Fruit fly (Drosophila melanogaster) whole organism, embryonic: Measurements from ENCODE around the gene Cyp310a1.

Experiments
- Ada2b ChIP-seq: fragments of 200-800 bp; sonication (Bioruptor generic); IDR thresholded peaks from 2 replicates; pipeline ENCODE4 v1.3.6; 2022; ENCODE audit warnings: missing biosample characterization, missing genetic modification characterization
- CG1024 ChIP-seq: fragments of 200-800 bp; sonication (Bioruptor generic); IDR thresholded peaks from 2 replicates; pipeline ENCODE4 v1.3.6; 2022; ENCODE audit warnings: missing biosample characterization, missing genetic modification characterization
- CG10543 ChIP-seq: fragments of 200-800 bp; sonication (Bioruptor generic); optimal IDR thresholded peaks from 3 replicates; lab custom pipeline; 2017; ENCODE audit warnings: missing biosample characterization, mild to moderate bottlenecking, missing genetic modification characterization, moderate library complexity
- CG12219 ChIP-seq: fragments of 200-800 bp; sonication (Bioruptor generic); optimal IDR thresholded peaks from 3 replicates; lab custom pipeline; 2018; ENCODE audit warnings: missing biosample characterization, mild to moderate bottlenecking, missing genetic modification characterization
- CG12299 ChIP-seq: fragments of 200-800 bp; sonication (Bioruptor generic); optimal IDR thresholded peaks from 2 replicates; lab custom pipeline; 2018; ENCODE audit warnings: missing biosample characterization, mild to moderate bottlenecking, missing genetic modification characterization
- CG1233 ChIP-seq: fragments of 200-800 bp; sonication (Bioruptor generic); optimal IDR thresholded peaks from 4 replicates; lab custom pipeline; 2018; ENCODE audit warnings: missing biosample characterization, mild to moderate bottlenecking, missing genetic modification characterization
- CG12769 ChIP-seq: fragments of 200-800 bp; sonication (Bioruptor generic); optimal IDR thresholded peaks from 2 replicates; lab custom pipeline; 2019; ENCODE audit warnings: missing biosample characterization, mild to moderate bottlenecking, missing genetic modification characterization, moderate library complexity
- CG12942 ChIP-seq: fragments of 200-800 bp; sonication (Bioruptor generic); optimal IDR thresholded peaks from 3 replicates; lab custom pipeline; 2016; ENCODE audit warnings: missing biosample characterization, missing genetic modification characterization
- CG13296 ChIP-seq: fragments of 200-800 bp; sonication (Bioruptor generic); optimal IDR thresholded peaks from 3 replicates; lab custom pipeline; 2018; ENCODE audit warnings: missing biosample characterization, mild to moderate bottlenecking, missing genetic modification characterization
- CG13624 ChIP-seq: fragments of 200-800 bp; sonication (Bioruptor generic); optimal IDR thresholded peaks from 2 replicates; lab custom pipeline; 2016; ENCODE audit warnings: missing biosample characterization, missing genetic modification characterization
- CG1529 ChIP-seq: fragments of 200-800 bp; sonication (Bioruptor generic); optimal IDR thresholded peaks from 3 replicates; lab custom pipeline; 2018; ENCODE audit warnings: missing biosample characterization, missing genetic modification characterization
- CG17328 ChIP-seq: fragments of 200-800 bp; sonication (Bioruptor generic); IDR thresholded peaks from 2 replicates; pipeline ENCODE4 v1.3.6; 2022; ENCODE audit warnings: missing biosample characterization, missing genetic modification characterization
- CG18619 ChIP-seq: fragments of 200-800 bp; sonication (Bioruptor generic); optimal IDR thresholded peaks from 3 replicates; lab custom pipeline; 2017; ENCODE audit warnings: missing biosample characterization, mild to moderate bottlenecking, missing genetic modification characterization
- CG2199 ChIP-seq: fragments of 200-800 bp; sonication (Bioruptor generic); IDR thresholded peaks from 3 replicates; pipeline ENCODE4 v1.3.6; 2022; ENCODE audit warnings: missing biosample characterization, missing genetic modification characterization
- CG30431 ChIP-seq: fragments of 200-800 bp; sonication (Bioruptor generic); optimal IDR thresholded peaks from 2 replicates; lab custom pipeline; 2017; ENCODE audit warnings: missing biosample characterization, missing genetic modification characterization
- CG32532 ChIP-seq: fragments of 200-800 bp; sonication (Bioruptor generic); IDR thresholded peaks from 2 replicates; pipeline ENCODE4 v1.3.6; 2022; ENCODE audit warnings: missing biosample characterization, missing genetic modification characterization
- CG34376 ChIP-seq: fragments of 200-800 bp; sonication (Bioruptor generic); optimal IDR thresholded peaks from 2 replicates; lab custom pipeline; 2018; ENCODE audit warnings: missing biosample characterization, mild to moderate bottlenecking, missing genetic modification characterization
- CG4424 ChIP-seq: fragments of 200-800 bp; sonication (Bioruptor generic); optimal IDR thresholded peaks from 3 replicates; lab custom pipeline; 2016; ENCODE audit warnings: missing biosample characterization, missing genetic modification characterization
- CG8478 ChIP-seq: fragments of >200 bp; optimal IDR thresholded peaks from 2 replicates; lab custom pipeline; 2018
- CG9932 ChIP-seq: fragments of 200-800 bp; sonication (Bioruptor generic); IDR thresholded peaks from 2 replicates; pipeline ENCODE4 v1.3.6; 2022; ENCODE audit warnings: missing biosample characterization, missing genetic modification characterization
- Camta ChIP-seq: fragments of 200-800 bp; sonication (Bioruptor generic); optimal IDR thresholded peaks from 2 replicates; lab custom pipeline; 2016; ENCODE audit warnings: missing biosample characterization, missing genetic modification characterization
- Dbx ChIP-seq: fragments of 200-800 bp; sonication (Bioruptor generic); IDR thresholded peaks from 3 replicates; pipeline ENCODE4 v1.3.6; 2022; ENCODE audit warnings: missing biosample characterization, missing genetic modification characterization
- Dref ChIP-seq: fragments of 200-800 bp; sonication (Bioruptor generic); IDR thresholded peaks from 2 replicates; pipeline ENCODE4 v1.3.6; 2022; ENCODE audit warnings: missing biosample characterization, missing genetic modification characterization
- H2.0 ChIP-seq: fragments of 200-800 bp; sonication (Bioruptor generic); IDR thresholded peaks from 2 replicates; pipeline ENCODE4 v1.3.6; 2022; ENCODE audit warnings: missing biosample characterization, missing genetic modification characterization
- Lim3 ChIP-seq: fragments of 200-800 bp; sonication (Bioruptor generic); IDR thresholded peaks from 2 replicates; pipeline ENCODE4 v1.3.6; 2022; ENCODE audit warnings: missing biosample characterization, missing genetic modification characterization
- MBD-R2 ChIP-seq: fragments of 200-800 bp; sonication (Bioruptor generic); IDR thresholded peaks from 2 replicates; pipeline ENCODE4 v1.3.6; 2022; ENCODE audit warnings: missing biosample characterization, missing genetic modification characterization
- MESR4 ChIP-seq: fragments of 200-800 bp; sonication (Bioruptor generic); optimal IDR thresholded peaks from 2 replicates; lab custom pipeline; 2018; ENCODE audit warnings: missing biosample characterization, mild to moderate bottlenecking, missing genetic modification characterization, moderate library complexity
- Poxn ChIP-seq: fragments of 200-800 bp; sonication (Bioruptor generic); IDR thresholded peaks from 2 replicates; pipeline ENCODE4 v1.3.6; 2022; ENCODE audit warnings: missing biosample characterization, missing genetic modification characterization
- Ravus ChIP-seq: fragments of 200-800 bp; sonication (Bioruptor generic); IDR thresholded peaks from 2 replicates; pipeline ENCODE4 v1.3.6; 2022; ENCODE audit warnings: missing biosample characterization, missing genetic modification characterization
- Six4 ChIP-seq: fragments of 200-800 bp; sonication (Bioruptor generic); optimal IDR thresholded peaks from 2 replicates; lab custom pipeline; 2016; ENCODE audit warnings: missing biosample characterization, missing genetic modification characterization
- Xbp1 ChIP-seq: fragments of 200-800 bp; sonication (Bioruptor generic); optimal IDR thresholded peaks from 3 replicates; lab custom pipeline; 2016; ENCODE audit warnings: missing biosample characterization, mild to moderate bottlenecking, missing genetic modification characterization
- YL-1 ChIP-seq: fragments of 200-800 bp; sonication (Bioruptor generic); optimal IDR thresholded peaks from 3 replicates; lab custom pipeline; 2017; ENCODE audit warnings: missing biosample characterization, mild to moderate bottlenecking, missing genetic modification characterization
- amos ChIP-seq: fragments of 200-800 bp; sonication (Bioruptor generic); IDR thresholded peaks from 2 replicates; pipeline ENCODE4 v1.3.6; 2022; ENCODE audit warnings: missing biosample characterization, missing genetic modification characterization; ENCODE audit not compliant: partially characterized antibody
- chn ChIP-seq: fragments of 200-800 bp; sonication (Bioruptor generic); optimal IDR thresholded peaks from 2 replicates; lab custom pipeline; 2016; ENCODE audit warnings: missing biosample characterization, missing genetic modification characterization
- da ChIP-seq: fragments of 200-800 bp; sonication (Bioruptor generic); optimal IDR thresholded peaks from 2 replicates; lab custom pipeline; 2016; ENCODE audit warnings: missing biosample characterization, missing genetic modification characterization
- emc ChIP-seq: fragments of 200-800 bp; sonication (Bioruptor generic); optimal IDR thresholded peaks from 2 replicates; lab custom pipeline; 2016; ENCODE audit warnings: missing biosample characterization, missing genetic modification characterization
- en ChIP-seq: fragments of 200-800 bp; sonication (Bioruptor generic); optimal IDR thresholded peaks from 2 replicates; lab custom pipeline; 2016; ENCODE audit warnings: missing biosample characterization, missing genetic modification characterization
- fd3F ChIP-seq: fragments of 200-800 bp; sonication (Bioruptor generic); optimal IDR thresholded peaks from 2 replicates; lab custom pipeline; 2018; ENCODE audit warnings: missing biosample characterization, mild to moderate bottlenecking, missing genetic modification characterization, moderate library complexity
- gsb-n ChIP-seq: fragments of 200-800 bp; sonication (Bioruptor generic); optimal IDR thresholded peaks from 3 replicates; lab custom pipeline; 2018; ENCODE audit warnings: missing biosample characterization, mild to moderate bottlenecking, missing genetic modification characterization
- mld ChIP-seq: fragments of 200-800 bp; sonication (Bioruptor generic); IDR thresholded peaks from 3 replicates; pipeline ENCODE4 v1.3.6; 2022; ENCODE audit warnings: missing biosample characterization, missing genetic modification characterization; ENCODE audit not compliant: partially characterized antibody
- nerfin-2 ChIP-seq: fragments of 200-800 bp; sonication (Bioruptor generic); IDR thresholded peaks from 2 replicates; pipeline ENCODE4 v1.3.6; 2022; ENCODE audit warnings: missing biosample characterization, missing genetic modification characterization; ENCODE audit not compliant: partially characterized antibody
- odd ChIP-seq: fragments of 200-800 bp; sonication (Bioruptor generic); optimal IDR thresholded peaks from 2 replicates; lab custom pipeline; 2017; ENCODE audit warnings: missing biosample characterization, mild to moderate bottlenecking, missing genetic modification characterization
- org-1 ChIP-seq: fragments of 200-800 bp; sonication (Bioruptor generic); optimal IDR thresholded peaks from 2 replicates; lab custom pipeline; 2017; ENCODE audit warnings: missing biosample characterization, missing genetic modification characterization
- salm ChIP-seq: fragments of 200-800 bp; sonication (Bioruptor generic); optimal IDR thresholded peaks from 2 replicates; lab custom pipeline; 2018; ENCODE audit warnings: missing biosample characterization, mild to moderate bottlenecking, missing genetic modification characterization
- scrt ChIP-seq: fragments of 200-800 bp; sonication (Bioruptor generic); optimal IDR thresholded peaks from 2 replicates; lab custom pipeline; 2018; ENCODE audit warnings: missing biosample characterization, mild to moderate bottlenecking, missing genetic modification characterization, moderate library complexity
- sima ChIP-seq: fragments of 200-800 bp; sonication (Bioruptor generic); optimal IDR thresholded peaks from 2 replicates; lab custom pipeline; 2016; ENCODE audit warnings: missing biosample characterization, missing genetic modification characterization
- so ChIP-seq: fragments of 200-800 bp; sonication (Bioruptor generic); IDR thresholded peaks from 3 replicates; pipeline ENCODE4 v1.3.6; 2022; ENCODE audit warnings: missing biosample characterization, missing genetic modification characterization
- sob ChIP-seq: fragments of 200-800 bp; sonication (Bioruptor generic); IDR thresholded peaks from 2 replicates; pipeline ENCODE4 v1.3.6; 2022; ENCODE audit warnings: missing biosample characterization, missing genetic modification characterization
- sug ChIP-seq: fragments of 200-800 bp; optimal IDR thresholded peaks from 2 replicates; lab custom pipeline; 2019; ENCODE audit warnings: missing biosample characterization, mild to moderate bottlenecking, missing genetic modification characterization, moderate library complexity
- unpg ChIP-seq: fragments of 200-800 bp; sonication (Bioruptor generic); optimal IDR thresholded peaks from 3 replicates; lab custom pipeline; 2018; ENCODE audit warnings: missing biosample characterization, mild to moderate bottlenecking, missing genetic modification characterization, moderate library complexity
- wor ChIP-seq: fragments of 200-800 bp; sonication (Bioruptor generic); IDR thresholded peaks from 2 replicates; pipeline ENCODE4 v1.3.6; 2022; ENCODE audit warnings: missing biosample characterization, missing genetic modification characterization
- zen2 ChIP-seq: fragments of 200-800 bp; sonication (Bioruptor generic); IDR thresholded peaks from 3 replicates; pipeline ENCODE4 v1.3.6; 2022; ENCODE audit warnings: missing biosample characterization, missing genetic modification characterization; ENCODE audit not compliant: partially characterized antibody

The Cyp310a1 gene

dm6 chr2L:18617003-18617402, 35.8 kb downstream of the Cyp310a1 start, which contains the start of gene MESR3 (continued):
- TF ChIP-seq CG13296 (GFP tag; lab: Kevin White, UChicago) (peak; percentile 84), zen2 (GFP tag; lab: Robert Waterston, UW) (peak; percentile 23; the same call in 1 of the 3 replicates), CG30431 (no peak), CG34376 (GFP tag; lab: Kevin White, UChicago) (peak; percentile 74), unpg (GFP tag; lab: Kevin White, UChicago) (peak; percentile 46), chn (GFP tag; lab: Kevin White, UChicago) (peak; percentile 27), MESR4 (peak; percentile 9), Poxn (GFP tag; lab: Robert Waterston, UW) (no peak), Dref (GFP tag; lab: Robert Waterston, UW) (no peak), CG8478 (lab: Kevin White, UChicago) (no peak), CG32532 (peak; percentile 89), Camta (GFP tag; lab: Kevin White, UChicago) (no peak), wor (GFP tag; lab: Robert Waterston, UW) (no peak), CG12942 (GFP tag; lab: Kevin White, UChicago) (no peak), CG10543 (GFP tag; lab: Kevin White, UChicago) (peak; percentile 47), Lim3 (no peak), sima (GFP tag; lab: Kevin White, UChicago) (no peak), nerfin-2 (no peak), Ravus (GFP tag; lab: Robert Waterston, UW) (no peak; the same call in 1 of the 2 replicates), salm (tag; lab: Kevin White, UChicago) (peak; percentile 9), org-1 (GFP tag; lab: Kevin White, UChicago) (peak; percentile 2), CG12219 (GFP tag; lab: Kevin White, UChicago) (no peak), CG4424 (GFP tag; lab: Kevin White, UChicago) (peak; percentile 74), YL-1 (GFP tag; lab: Kevin White, UChicago) (peak; percentile 19), sob (GFP tag; lab: Robert Waterston, UW) (peak; percentile 38; the same call in 1 of the 2 replicates), Ada2b (GFP tag; lab: Robert Waterston, UW) (peak; percentile 47), so (peak; percentile 68), H2.0 (GFP tag; lab: Robert Waterston, UW) (peak; percentile 44; the same call in 1 of the 2 replicates), CG18619 (peak; percentile 70), CG9932 (GFP tag; lab: Robert Waterston, UW) (peak; percentile 53), CG12299 (peak; percentile 42), CG2199 (GFP tag; lab: Robert Waterston, UW) (peak; percentile 78), en (GFP tag; lab: Kevin White, UChicago) (peak; percentile 5), scrt (GFP tag; lab: Kevin White, UChicago) (peak; percentile 57), amos (GFP tag; lab: Robert Waterston, UW) (peak; percentile 42; the same call in 1 of the 2 replicates), CG13624 (GFP tag; lab: Kevin White, UChicago) (peak; percentile 33), sug (tag; lab: Kevin White, UChicago) (no peak), gsb-n (tag; lab: Kevin White, UChicago) (no peak), CG1024 (peak; percentile 31; the same call in 1 of the 2 replicates), mld (GFP tag; lab: Robert Waterston, UW) (no peak), CG1529 (GFP tag; lab: Kevin White, UChicago) (no peak), MBD-R2 (GFP tag; lab: Robert Waterston, UW) (peak; percentile 46; the same call in 1 of the 2 replicates), CG1233 (GFP tag; lab: Kevin White, UChicago) (peak; percentile 81), Dbx (peak; percentile 66; the same call in 2 of the 3 replicates), odd (GFP tag; lab: Kevin White, UChicago) (peak; percentile 51), emc (GFP tag; lab: Kevin White, UChicago) (no peak), CG12769 (tag; lab: Kevin White, UChicago) (no peak), CG17328 (peak; percentile 78), Six4 (peak; percentile 65), da (no peak), Xbp1 (GFP tag; lab: Kevin White, UChicago) (peak; percentile 76), fd3F (GFP tag; lab: Kevin White, UChicago) (peak; percentile 62)
